Worm (Caenorhabditis elegans): Measurements from ENCODE around the gene C47A4.3.

Gene C47A4.3

DNA sequence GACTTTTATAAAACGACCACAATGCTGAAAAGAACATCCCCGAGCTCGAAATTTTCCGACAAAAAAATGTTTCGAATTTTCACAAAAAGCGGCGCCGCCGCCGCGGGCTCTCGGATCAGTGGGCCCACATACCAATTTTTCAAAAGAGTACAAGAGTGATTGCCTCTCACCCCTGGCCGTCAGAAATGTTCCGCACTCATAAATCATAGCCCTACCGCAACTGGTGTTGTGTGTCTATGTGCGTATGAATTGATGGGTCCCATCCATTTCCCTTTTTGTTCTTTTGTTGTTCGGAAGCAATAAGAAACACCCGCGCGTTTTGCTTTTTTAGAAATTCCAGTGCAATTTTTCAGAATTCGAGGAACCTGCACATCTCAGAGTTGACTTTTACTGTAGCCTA, 47.5 kb downstream of the C47A4.3 start:
- no peak for TF ChIP-seq ceh-13 (GFP tag; optimal IDR thresholded peaks at IDR 0.05)
- no peak for TF ChIP-seq aly-1 (tag; optimal IDR thresholded peaks at IDR 0.05)
- no peak for TF ChIP-seq hmbx-1 (tag; optimal IDR thresholded peaks at IDR 0.05)
- TF ChIP-seq F13C5.2 (tag; optimal IDR thresholded peaks at IDR 0.05) = no peak

DNA sequence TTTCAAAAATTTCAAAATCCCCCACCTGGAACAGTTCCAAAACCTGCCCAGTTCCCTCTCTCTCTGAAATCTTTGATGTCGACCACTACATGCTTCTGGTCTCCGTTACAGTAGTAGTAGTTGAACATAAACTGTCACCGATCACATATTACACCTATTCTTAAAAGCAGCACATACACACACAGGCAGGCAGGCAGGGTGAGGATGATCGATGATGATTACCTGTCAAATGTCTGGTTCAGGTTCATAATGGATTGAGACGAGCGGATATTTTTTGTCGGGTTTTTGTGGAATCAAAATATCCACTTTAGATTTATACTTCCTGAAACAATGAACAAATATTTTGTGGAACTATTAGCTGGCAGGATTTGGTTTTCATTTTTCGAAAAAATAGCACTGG, 48.2 kb downstream of the C47A4.3 start:
- TF ChIP-seq hmbx-1 (tag; optimal IDR thresholded peaks at IDR 0.05) (no peak), hnd-1 (tag; optimal IDR thresholded peaks at IDR 0.05) (no peak), hmg-4 (GFP tag; optimal IDR thresholded peaks at IDR 0.05) (no peak), ceh-36 (tag; optimal IDR thresholded peaks at IDR 0.05) (no peak), tbx-37 (GFP tag; conservative IDR thresholded peaks at IDR 0.05) (no peak), flt-1 (GFP tag; IDR thresholded peaks at IDR 0.05) (no peak), tra-4 (tag; optimal IDR thresholded peaks at IDR 0.05) (no peak), sea-1 (GFP tag; conservative IDR thresholded peaks at IDR 0.05) (no peak), tbx-11 (GFP tag; IDR thresholded peaks at IDR 0.05) (no peak), aly-1 (tag; optimal IDR thresholded peaks at IDR 0.05) (no peak), ceh-13 (GFP tag; optimal IDR thresholded peaks at IDR 0.05) (no peak), pes-1 (GFP tag; IDR thresholded peaks at IDR 0.05) (no peak)

DNA sequence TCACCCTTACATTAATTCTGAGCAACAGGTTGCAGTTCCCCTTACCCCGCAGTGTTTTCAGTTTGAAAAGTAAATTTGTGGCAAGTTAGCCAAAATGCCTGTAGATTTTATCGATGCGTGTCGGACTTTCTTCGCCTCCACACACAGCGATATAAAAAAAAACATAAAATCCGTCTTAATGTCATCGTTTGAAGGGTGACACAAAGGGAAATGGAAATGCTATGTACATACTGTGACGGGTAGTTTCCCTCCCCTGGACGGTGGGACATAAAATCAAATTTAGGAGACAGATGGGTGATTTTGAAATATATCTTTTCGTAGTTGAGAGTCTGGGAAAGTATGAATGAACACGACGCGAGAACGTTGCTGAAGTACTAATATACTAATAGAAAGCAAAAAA, 49.6 kb downstream of the C47A4.3 start:
- no peak for TF ChIP-seq ets-7 (tag; optimal IDR thresholded peaks at IDR 0.05)
